Worm (Caenorhabditis elegans) whole organism, L4/young adult: Measurements from ENCODE around the gene F59B1.6.

Experiments used
- W03F9.2 ChIP-seq: fragments of 150-350 bp; optimal IDR thresholded peaks from 2 replicates; lab custom pipeline; 2014; ENCODE audit warnings: missing biosample characterization, missing genetic modification characterization
- dao-5 ChIP-seq: sonication (generic microtip); optimal IDR thresholded peaks from 2 replicates; lab custom pipeline; 2016; ENCODE audit warnings: missing genotype, missing genetic modification characterization, moderate library complexity, missing compliant biosample characterization
- him-1 ChIP-seq: sonication (generic microtip); optimal IDR thresholded peaks from 2 replicates; lab custom pipeline; 2016; ENCODE audit warnings: missing genotype, missing genetic modification reagents, missing genetic modification characterization, missing compliant biosample characterization

- TF ChIP-seq him-1 (tag; lab: Kevin White, UChicago) = no peak
- no peak for TF ChIP-seq dao-5 (tag; lab: Kevin White, UChicago)
- TF ChIP-seq W03F9.2 (tag; lab: Kevin White, UChicago) = no peak
These were observed 4.5 kb downstream of the F59B1.6 start, which contains the start of gene F59B1.4 for ce11 chrV:3626944-3627343.
